Fruit fly (Drosophila melanogaster): Measurements from ENCODE around the gene RnpS1.

RnpS1 gene

DNA sequence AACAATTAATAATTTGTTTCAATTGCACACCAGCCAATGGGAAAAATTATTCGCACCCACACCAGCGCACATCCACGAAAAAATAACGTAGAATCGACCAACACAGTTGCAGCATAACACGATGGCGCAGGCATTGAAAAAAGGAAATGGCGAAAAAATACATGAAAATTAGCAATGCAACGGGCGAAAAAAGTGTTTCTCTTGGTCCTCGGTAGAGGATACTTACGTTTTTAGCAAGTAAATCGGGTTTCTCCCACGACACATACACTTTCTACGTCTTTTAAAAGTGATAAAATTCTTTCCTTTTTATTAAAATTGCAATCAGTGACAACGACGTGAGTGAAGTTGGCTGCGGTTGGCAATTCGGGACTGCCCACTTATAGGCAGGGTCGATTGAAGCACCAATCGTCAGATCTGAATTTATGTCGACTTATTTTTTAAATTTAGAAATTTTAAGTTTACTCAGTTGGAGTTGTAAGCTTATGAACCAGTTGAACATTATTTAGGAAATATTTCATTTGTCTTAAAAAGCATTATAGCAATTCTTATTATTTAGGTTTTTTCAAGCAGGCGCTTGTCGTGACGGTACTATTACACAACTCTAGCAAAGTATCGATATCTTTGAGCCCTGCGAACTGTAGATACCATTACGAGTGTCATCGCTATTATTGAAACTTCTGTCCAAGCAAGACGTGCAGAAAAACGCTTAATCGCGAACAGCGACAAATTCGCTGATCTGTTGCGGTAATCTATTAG lies 25.7 kb downstream of the RnpS1 start, which contains the start of the genes Kap-alpha3 and Son (continued):
- TF ChIP-seq dm (GFP tag; optimal IDR thresholded peaks at IDR 0.05) (peak; percentile 96), toy (GFP tag; IDR thresholded peaks at IDR 0.05) (peak; percentile 69; the same call in 1 of the 2 replicates), CG34376 (GFP tag; optimal IDR thresholded peaks at IDR 0.05) (peak; percentile 98), CG4854 (GFP tag; optimal IDR thresholded peaks at IDR 0.05) (peak; percentile 94), lilli (GFP tag; optimal IDR thresholded peaks at IDR 0.05) (peak; percentile 94), br (optimal IDR thresholded peaks at IDR 0.05) (no peak), ara (GFP tag; IDR thresholded peaks at IDR 0.05) (peak; percentile 76), fd96Cb (tag; optimal IDR thresholded peaks at IDR 0.05) (peak; percentile 74), Dp (GFP tag; optimal IDR thresholded peaks at IDR 0.05) (peak; percentile 41), MTF-1 (GFP tag; optimal IDR thresholded peaks at IDR 0.05; ENCODE audit: borderline replicate concordance) (peak; percentile 96), CG32767 (GFP tag; IDR thresholded peaks at IDR 0.05) (peak; percentile 77), CG12391 (tag; optimal IDR thresholded peaks at IDR 0.05) (peak; percentile 94), esg (GFP tag; conservative IDR thresholded peaks at IDR 0.05) (peak; percentile 72), mirr (GFP tag; optimal IDR thresholded peaks at IDR 0.05) (peak; percentile 96), CG18262 (tag; optimal IDR thresholded peaks at IDR 0.05) (peak; percentile 84), Spps (tag; optimal IDR thresholded peaks at IDR 0.05) (peak; percentile 82), D (optimal IDR thresholded peaks at IDR 0.05) (no peak), D (GFP tag; optimal IDR thresholded peaks at IDR 0.05) (peak; percentile 89), CG15514 (GFP tag; optimal IDR thresholded peaks at IDR 0.05) (peak; percentile 92), Dip2 (GFP tag; IDR thresholded peaks at IDR 0.05) (no peak), gt (GFP tag; IDR thresholded peaks at IDR 0.05) (peak; percentile 82), Adf1 (GFP tag; IDR thresholded peaks at IDR 0.05) (peak; percentile 59), Side (GFP tag; optimal IDR thresholded peaks at IDR 0.05) (peak; percentile 92), Tbp (GFP tag; optimal IDR thresholded peaks at IDR 0.05) (no peak), CG17802 (tag; optimal IDR thresholded peaks at IDR 0.05) (peak; percentile 84), salm (tag; optimal IDR thresholded peaks at IDR 0.05) (peak; percentile 84), BEAF-32 (GFP tag; optimal IDR thresholded peaks at IDR 0.05) (peak; percentile 96), Dad (GFP tag; optimal IDR thresholded peaks at IDR 0.05) (peak; percentile 95), CG6791 (GFP tag; IDR thresholded peaks at IDR 0.05; ENCODE audit: partially characterized antibody) (peak; percentile 75), CG14965 (GFP tag; optimal IDR thresholded peaks at IDR 0.05; ENCODE audit: borderline replicate concordance) (peak; percentile 62), CG10565 (GFP tag; optimal IDR thresholded peaks at IDR 0.05) (peak; percentile 79), CG4707 (GFP tag; optimal IDR thresholded peaks at IDR 0.05) (peak; percentile 91), sima (GFP tag; optimal IDR thresholded peaks at IDR 0.05) (peak; percentile 62), odd (GFP tag; optimal IDR thresholded peaks at IDR 0.05) (peak; percentile 92), CG8359 (GFP tag; optimal IDR thresholded peaks at IDR 0.05; ENCODE audit: borderline replicate concordance) (peak; percentile 81), CG7839 (tag; optimal IDR thresholded peaks at IDR 0.05) (peak; percentile 89), B-H2 (GFP tag; optimal IDR thresholded peaks at IDR 0.05) (peak; percentile 97), fu2 (GFP tag; optimal IDR thresholded peaks at IDR 0.05) (peak; percentile 95), ems (GFP tag; optimal IDR thresholded peaks at IDR 0.05) (peak; percentile 93), tap (tag; optimal IDR thresholded peaks at IDR 0.05) (peak; percentile 73), Fer3 (tag; optimal IDR thresholded peaks at IDR 0.05) (peak; percentile 93), CG2202 (tag; optimal IDR thresholded peaks at IDR 0.05) (peak; percentile 76), Pdp1 (GFP tag; optimal IDR thresholded peaks at IDR 0.05) (peak; percentile 94 to 99), fru (optimal IDR thresholded peaks at IDR 0.05) (no peak), bbx (GFP tag; IDR thresholded peaks at IDR 0.05; ENCODE audit: partially characterized antibody) (peak; percentile 64), E2f1 (GFP tag; IDR thresholded peaks at IDR 0.05) (no peak; the same call in none of the 2 replicates), CG7963 (GFP tag; IDR thresholded peaks at IDR 0.05; ENCODE audit: partially characterized antibody) (no peak; the same call in 2 of the 3 replicates), tgo (GFP tag; IDR thresholded peaks at IDR 0.05) (peak; percentile 86), eve (GFP tag; optimal IDR thresholded peaks at IDR 0.05) (no peak)
